Fruit fly (Drosophila melanogaster) whole organism, wandering third instar larva: Measurements from ENCODE around the gene CG33795.

Experiments used
- Dfd ChIP-seq: fragments of >200 bp; optimal IDR thresholded peaks from 2 replicates; lab custom pipeline; 2017; ENCODE audit warnings: missing biosample characterization, missing genetic modification characterization
- Hr78 ChIP-seq: fragments of >200 bp; optimal IDR thresholded peaks from 2 replicates; lab custom pipeline; 2017; ENCODE audit warnings: missing biosample characterization, missing genetic modification characterization
- Sp1 ChIP-seq: fragments of 200-800 bp; sonication (Bioruptor generic); optimal IDR thresholded peaks from 3 replicates; lab custom pipeline; 2019; ENCODE audit warnings: missing biosample characterization, mild to moderate bottlenecking, missing genetic modification characterization, moderate library complexity
- foxo ChIP-seq, 2 experiments: fragments of 200-800 bp; sonication (Bioruptor generic); optimal IDR thresholded peaks; 2 replicates in 1 of 2; 3 replicates in 1 of 2; lab custom pipeline; 2016 to 2017; ENCODE audit warnings: missing biosample characterization in 2 of 2, missing genetic modification characterization in 2 of 2
- h ChIP-seq: fragments of 200-800 bp; sonication (Bioruptor generic); optimal IDR thresholded peaks from 3 replicates; lab custom pipeline; 2016; ENCODE audit warnings: missing biosample characterization, mild to moderate bottlenecking, missing genetic modification characterization
- pan ChIP-seq: fragments of >200 bp; optimal IDR thresholded peaks from 2 replicates; lab custom pipeline; 2017
- psq ChIP-seq: fragments of 200-800 bp; sonication (Bioruptor generic); optimal IDR thresholded peaks from 3 replicates; lab custom pipeline; 2017; ENCODE audit warnings: missing biosample characterization, mild to moderate bottlenecking, missing genetic modification characterization, moderate library complexity

dm6 chr3L:16149418-16150160 lies 21.6 kb downstream of the CG33795 start:
- TF ChIP-seq psq (GFP tag; lab: Kevin White, UChicago) (no peak), foxo (GFP tag; optimal IDR thresholded peaks at IDR 0.05; lab: Kevin White, UChicago) (no peak), h (GFP tag; lab: Kevin White, UChicago) (peak; percentile 39), Hr78 (no peak), Sp1 (peak; percentile 17), pan (lab: Kevin White, UChicago) (no peak), Dfd (GFP tag; lab: Kevin White, UChicago) (no peak)
